Worm (Caenorhabditis elegans): Measurements from ENCODE around the gene amt-1.

- TF ChIP-seq sox-4 (tag; optimal IDR thresholded peaks at IDR 0.05) (no peak), ces-1 (GFP tag; optimal IDR thresholded peaks at IDR 0.05) (no peak), nhr-77 (tag; optimal IDR thresholded peaks at IDR 0.05) (no peak), nhr-85 (tag) (no peak), hpl-2 (GFP tag; optimal IDR thresholded peaks at IDR 0.05) (no peak), aly-2 (tag; optimal IDR thresholded peaks at IDR 0.05) (no peak)
Observed at ce11 chrX:4561863-4562262, 9.4 kb upstream of the amt-1 start, which contains the start of gene C05E11.6.

All from whole organism, L1 larva.